Worm (Caenorhabditis elegans): ENCODE measurements around the gene srh-8.

ce11 chrV:3967762-3968161 is 37.6 kb upstream of the srh-8 start, which contains the start of gene cyp-34A8:
- TF ChIP-seq bed-2 (GFP tag; IDR thresholded peaks at IDR 0.05) (no peak), dpl-1 (GFP tag; optimal IDR thresholded peaks at IDR 0.05) (no peak), F10E7.11 (tag; optimal IDR thresholded peaks at IDR 0.05) (no peak)
